Fruit fly (Drosophila melanogaster) whole organism, adult: ENCODE results near the gene Pss.

Source experiments
- CG11617 ChIP-seq: fragments of 200-800 bp; sonication (Bioruptor generic); optimal IDR thresholded peaks from 2 replicates; lab custom pipeline; 2017; ENCODE audit warnings: mild to moderate bottlenecking, missing biosample characterization, missing genetic modification reagents, missing genetic modification characterization
- CG12768 ChIP-seq: fragments of 200-800 bp; sonication (Bioruptor generic); optimal IDR thresholded peaks from 2 replicates; lab custom pipeline; 2017; ENCODE audit warnings: missing biosample characterization, missing genetic modification characterization, mild to moderate bottlenecking, moderate library complexity, missing genetic modification reagents
- CG14711 ChIP-seq: fragments of 200-800 bp; sonication (Bioruptor generic); optimal IDR thresholded peaks from 2 replicates; lab custom pipeline; 2018; ENCODE audit warnings: missing biosample characterization, mild to moderate bottlenecking, missing genetic modification characterization, moderate library complexity
- CG1620 ChIP-seq: fragments of 200-800 bp; sonication (Bioruptor generic); optimal IDR thresholded peaks from 2 replicates; lab custom pipeline; 2016; ENCODE audit warnings: missing biosample characterization, missing genetic modification characterization
- CG33017 ChIP-seq: fragments of 200-800 bp; sonication (Bioruptor generic); optimal IDR thresholded peaks from 2 replicates; lab custom pipeline; 2018; ENCODE audit warnings: missing biosample characterization, mild to moderate bottlenecking, missing genetic modification characterization, moderate library complexity
- CG5204 ChIP-seq: fragments of 200-800 bp; sonication (Bioruptor generic); optimal IDR thresholded peaks from 2 replicates; lab custom pipeline; 2016; ENCODE audit warnings: missing biosample characterization, missing genetic modification characterization
- CG7045 ChIP-seq: fragments of 200-800 bp; sonication (Bioruptor generic); optimal IDR thresholded peaks from 2 replicates; lab custom pipeline; 2017; ENCODE audit warnings: missing biosample characterization, mild to moderate bottlenecking, missing genetic modification characterization
- CG7101 ChIP-seq: fragments of 200-800 bp; sonication (Bioruptor generic); optimal IDR thresholded peaks from 2 replicates; lab custom pipeline; 2018; ENCODE audit warnings: missing biosample characterization, mild to moderate bottlenecking, missing genetic modification characterization, moderate library complexity
- Clk ChIP-seq: fragments of 200-800 bp; sonication (Bioruptor generic); optimal IDR thresholded peaks from 2 replicates; lab custom pipeline; 2017; ENCODE audit warnings: missing biosample characterization, missing genetic modification characterization
- Crg-1 ChIP-seq: fragments of 200-800 bp; sonication (Bioruptor generic); optimal IDR thresholded peaks from 2 replicates; lab custom pipeline; 2016; ENCODE audit warnings: missing biosample characterization, missing genetic modification characterization
- Hr96 ChIP-seq: fragments of 200-800 bp; sonication (Bioruptor generic); optimal IDR thresholded peaks from 2 replicates; lab custom pipeline; 2016; ENCODE audit warnings: missing biosample characterization, missing genetic modification characterization
- Mnt ChIP-seq: fragments of 200-800 bp; sonication (Bioruptor generic); optimal IDR thresholded peaks from 2 replicates; lab custom pipeline; 2016; ENCODE audit warnings: missing biosample characterization, mild to moderate bottlenecking, missing genetic modification characterization
- bab1 ChIP-seq: fragments of 200-800 bp; sonication (Bioruptor generic); optimal IDR thresholded peaks from 3 replicates; lab custom pipeline; 2019; ENCODE audit warnings: missing biosample characterization, mild to moderate bottlenecking, missing genetic modification characterization, moderate library complexity
- cic ChIP-seq: fragments of 200-800 bp; sonication (Bioruptor generic); optimal IDR thresholded peaks from 2 replicates; lab custom pipeline; 2017; ENCODE audit warnings: missing biosample characterization, mild to moderate bottlenecking, missing genetic modification characterization, moderate library complexity
- cnc ChIP-seq, 2 experiments: fragments of >200 bp; optimal IDR thresholded peaks; 2 replicates each; lab custom pipeline; 2017
- kay ChIP-seq: fragments of 200-800 bp; sonication (Bioruptor generic); peaks from one replicate; lab custom pipeline; 2016; ENCODE audit warnings: missing biosample characterization, missing genetic modification characterization, borderline replicate concordance
- ovo ChIP-seq: fragments of 200-800 bp; sonication (Bioruptor generic); optimal IDR thresholded peaks from 2 replicates; lab custom pipeline; 2016; ENCODE audit warnings: missing biosample characterization, missing genetic modification characterization
- pad ChIP-seq: fragments of 200-800 bp; sonication (Bioruptor generic); optimal IDR thresholded peaks from 3 replicates; lab custom pipeline; 2017; ENCODE audit warnings: missing biosample characterization, missing genetic modification characterization, mild to moderate bottlenecking, moderate library complexity, missing genetic modification reagents
- tj ChIP-seq: fragments of 200-800 bp; sonication (Bioruptor generic); optimal IDR thresholded peaks from 3 replicates; lab custom pipeline; 2017; ENCODE audit warnings: missing biosample characterization, mild to moderate bottlenecking, missing genetic modification characterization, moderate library complexity
- toe ChIP-seq: fragments of 200-800 bp; sonication (Bioruptor generic); optimal IDR thresholded peaks from 2 replicates; lab custom pipeline; 2016; ENCODE audit warnings: missing biosample characterization, missing genetic modification characterization

The Pss gene

DNA sequence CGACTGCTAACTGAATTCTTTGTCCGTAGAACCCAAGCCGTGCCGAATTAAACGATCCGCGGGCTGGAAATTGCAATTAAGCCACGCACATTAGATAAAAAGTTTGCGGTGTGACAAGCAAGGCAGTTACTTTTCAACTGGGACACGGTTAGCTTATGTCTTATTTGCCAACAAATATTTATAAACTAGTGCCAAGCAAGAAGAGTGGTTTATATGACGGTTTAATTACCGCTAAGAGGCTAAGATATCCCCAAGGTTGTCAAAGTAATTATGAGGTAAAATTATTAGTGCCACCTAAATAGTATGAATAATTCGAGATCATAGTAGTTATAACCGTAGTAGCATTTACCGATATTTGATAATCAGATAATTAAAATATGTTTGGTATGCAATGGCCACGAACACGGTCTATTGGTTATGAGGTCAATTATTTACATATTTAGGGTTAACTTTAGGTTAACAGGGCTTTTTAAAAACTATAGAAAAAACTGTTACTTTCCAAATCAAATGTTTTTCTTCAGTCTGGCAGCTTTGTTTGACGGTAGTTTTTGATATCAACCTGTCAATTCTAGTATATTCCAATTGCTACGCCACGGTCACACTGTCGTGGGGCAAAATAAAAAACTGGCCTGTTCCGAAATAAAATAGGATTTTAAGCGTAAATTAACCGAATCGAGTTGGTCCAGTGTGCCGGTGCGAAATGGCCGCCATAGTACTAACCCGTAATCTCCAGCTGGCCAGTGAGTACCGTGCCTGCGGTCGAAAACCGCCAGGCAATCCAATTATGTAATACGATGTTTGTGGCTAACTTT lies 31.0 kb downstream of the Pss start, which contains the start of gene ZnT77C:
Gene ZnT77C, minus strand, starts transcription at position 142 of the 812 bp plus-strand sequence.
- TF ChIP-seq cnc (optimal IDR thresholded peaks at IDR 0.05; lab: Kevin White, UChicago) (no peak), kay (GFP tag; lab: Kevin White, UChicago) (no peak), bab1 (GFP tag; lab: Kevin White, UChicago) (peak; percentile 21), CG1620 (GFP tag; lab: Kevin White, UChicago) (no peak)

DNA sequence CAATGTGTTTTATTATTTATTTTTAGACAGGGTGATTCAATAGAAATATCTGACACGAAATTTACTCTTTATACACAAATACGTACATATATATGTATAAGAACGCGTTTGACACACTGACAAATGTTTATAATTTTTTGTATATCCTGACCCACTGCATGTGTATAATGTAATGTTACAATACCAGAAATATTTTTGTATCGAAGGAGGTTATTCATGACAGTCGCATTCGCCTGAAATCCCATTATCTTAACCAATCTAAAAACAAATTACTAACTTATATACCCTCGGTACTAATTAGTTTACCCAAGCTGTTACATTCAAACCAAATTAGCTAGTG lies 31.7 kb downstream of the Pss start:
- TF ChIP-seq cnc (optimal IDR thresholded peaks at IDR 0.05; lab: Kevin White, UChicago) = no peak
- TF ChIP-seq CG5204 (GFP tag; lab: Kevin White, UChicago) = no peak
- no peak for TF ChIP-seq CG7045 (GFP tag; lab: Kevin White, UChicago)
- no peak for TF ChIP-seq Hr96 (GFP tag; lab: Kevin White, UChicago)
- no peak for TF ChIP-seq Clk (GFP tag; lab: Kevin White, UChicago)
- no peak for TF ChIP-seq CG14711 (tag; lab: Kevin White, UChicago)
- no peak for TF ChIP-seq Crg-1 (GFP tag; lab: Kevin White, UChicago)
- no peak for TF ChIP-seq CG1620 (GFP tag; lab: Kevin White, UChicago)
- TF ChIP-seq CG12768 = no peak
- TF ChIP-seq ovo (GFP tag; lab: Kevin White, UChicago) = no peak
- TF ChIP-seq CG7101 (tag; lab: Kevin White, UChicago) = no peak
- no peak for TF ChIP-seq CG33017
- TF ChIP-seq cic = no peak
- no peak for TF ChIP-seq CG11617
- no peak for TF ChIP-seq toe (GFP tag; lab: Kevin White, UChicago)
- no peak for TF ChIP-seq bab1 (GFP tag; lab: Kevin White, UChicago)
- no peak for TF ChIP-seq kay (GFP tag; lab: Kevin White, UChicago)
- TF ChIP-seq tj (GFP tag; lab: Kevin White, UChicago) = no peak
- TF ChIP-seq Mnt (GFP tag; lab: Kevin White, UChicago) = no peak

DNA sequence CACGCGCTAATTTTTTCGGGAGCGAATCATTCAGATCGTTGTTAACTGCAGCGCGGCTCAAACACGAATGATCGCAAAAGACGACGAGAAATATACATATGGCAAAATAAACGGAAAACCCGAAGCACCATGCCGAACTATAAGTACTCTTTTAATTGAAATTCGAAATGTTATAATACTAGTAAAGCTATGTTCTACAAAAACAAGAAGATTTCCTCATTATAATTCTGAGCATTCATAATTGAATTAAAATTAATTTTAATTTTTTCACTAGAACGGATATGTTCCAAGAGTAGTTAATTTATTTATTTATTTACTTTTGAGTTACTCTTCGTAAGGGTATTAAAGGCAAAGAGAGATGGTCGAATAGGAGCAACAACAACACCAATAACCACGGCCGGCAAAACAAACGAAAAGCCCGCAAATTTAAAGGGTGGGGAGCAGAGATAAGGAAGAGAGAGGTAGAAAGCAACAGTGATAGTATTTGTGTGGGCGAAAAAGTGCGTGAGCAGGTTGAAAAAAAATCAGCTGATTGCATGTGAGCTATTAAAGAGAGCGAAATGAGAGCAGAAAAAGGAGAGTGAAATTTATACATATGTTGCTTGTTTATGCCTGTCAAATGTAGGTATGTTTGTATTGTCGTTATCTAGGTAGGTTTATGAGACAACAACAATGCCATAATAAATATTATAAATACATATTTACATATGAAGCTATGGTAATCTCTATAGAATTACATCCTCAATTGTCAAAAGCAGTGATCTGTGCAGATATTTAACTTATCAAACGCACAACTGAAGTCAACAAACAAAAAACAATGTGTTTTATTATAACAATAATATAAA lies 32.3 kb downstream of the Pss start:
- peak; percentile 11 for TF ChIP-seq CG1620 (GFP tag; lab: Kevin White, UChicago)
- no peak for TF ChIP-seq Clk (GFP tag; lab: Kevin White, UChicago)
- TF ChIP-seq CG7101 (tag; lab: Kevin White, UChicago) = peak; percentile 81
- TF ChIP-seq kay (GFP tag; lab: Kevin White, UChicago) = no peak
- peak; percentile 78 for TF ChIP-seq CG14711 (tag; lab: Kevin White, UChicago)
- peak; percentile 24 for TF ChIP-seq CG5204 (GFP tag; lab: Kevin White, UChicago)
- TF ChIP-seq CG33017 = peak; percentile 76
- TF ChIP-seq toe (GFP tag; lab: Kevin White, UChicago) = no peak
- peak; percentile 16 for TF ChIP-seq Hr96 (GFP tag; lab: Kevin White, UChicago)
- TF ChIP-seq cnc (optimal IDR thresholded peaks at IDR 0.05; lab: Kevin White, UChicago) = no peak
- peak; percentile 75 for TF ChIP-seq CG11617
- TF ChIP-seq tj (GFP tag; lab: Kevin White, UChicago) = peak; percentile 63
- TF ChIP-seq bab1 (GFP tag; lab: Kevin White, UChicago) = peak; percentile 95
- no peak for TF ChIP-seq ovo (GFP tag; lab: Kevin White, UChicago)
- peak; percentile 19 for TF ChIP-seq CG7045 (GFP tag; lab: Kevin White, UChicago)
- peak; percentile 21 for TF ChIP-seq cic
- peak; percentile 10 for TF ChIP-seq Mnt (GFP tag; lab: Kevin White, UChicago)
- no peak for TF ChIP-seq Crg-1 (GFP tag; lab: Kevin White, UChicago)
- TF ChIP-seq CG12768 = peak; percentile 58
- TF ChIP-seq pad (GFP tag; lab: Kevin White, UChicago) = peak; percentile 2

DNA sequence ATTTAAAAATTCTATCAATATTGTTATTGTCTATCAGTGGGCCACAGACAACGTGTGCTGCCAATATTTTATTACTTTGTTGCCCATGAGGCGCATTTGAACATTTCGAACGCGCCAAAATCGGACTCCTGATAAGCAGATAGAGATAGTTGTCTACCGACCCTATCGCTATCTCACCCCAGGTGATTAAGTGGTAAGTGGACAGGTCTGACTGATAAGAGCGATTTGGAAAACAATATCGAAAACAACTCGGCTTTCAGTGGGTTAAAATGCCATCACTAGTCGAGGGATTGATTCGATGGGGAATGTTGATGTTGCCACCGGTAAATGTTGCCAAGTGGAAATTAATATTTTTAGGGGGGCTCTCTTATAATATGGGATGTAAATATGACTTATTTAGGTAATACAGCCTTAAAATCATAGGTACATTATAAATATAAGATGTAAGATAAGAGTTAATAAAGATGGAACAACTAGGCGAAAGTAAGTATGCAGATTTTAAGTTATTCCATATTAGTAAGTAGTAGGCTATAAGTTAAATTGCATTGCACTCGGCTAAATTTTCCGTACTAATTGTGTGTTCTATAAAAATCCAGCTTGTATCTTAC lies 34.3 kb downstream of the Pss start, which contains the start of gene ND-39:
Gene ND-39, plus strand, starts transcription at position 558 of the 608 bp plus-strand sequence.
- no peak for TF ChIP-seq cic
- no peak for TF ChIP-seq toe (GFP tag; lab: Kevin White, UChicago)
- no peak for TF ChIP-seq ovo (GFP tag; lab: Kevin White, UChicago)
- no peak for TF ChIP-seq cnc (optimal IDR thresholded peaks at IDR 0.05; lab: Kevin White, UChicago)
- TF ChIP-seq Hr96 (GFP tag; lab: Kevin White, UChicago) = no peak
- no peak for TF ChIP-seq CG14711 (tag; lab: Kevin White, UChicago)

DNA sequence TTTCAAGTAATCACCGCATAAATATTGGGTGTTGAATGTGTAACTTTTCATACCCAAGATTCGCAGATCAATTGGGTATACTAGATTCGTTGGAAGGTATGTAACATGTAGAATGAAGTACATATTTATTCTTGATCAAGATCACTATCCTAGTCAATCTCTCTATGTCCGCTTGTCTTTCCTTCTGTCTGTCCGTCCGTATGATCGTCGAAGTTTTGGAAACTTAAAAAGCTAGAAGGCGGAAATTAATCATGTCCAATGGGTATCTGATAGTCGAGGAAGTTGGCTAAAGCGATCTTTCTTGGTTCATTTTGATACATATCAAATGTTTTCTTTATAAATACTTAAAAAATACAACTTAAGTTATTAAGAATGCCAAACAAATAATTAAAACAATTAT lies 38.3 kb downstream of the Pss start:
- TF ChIP-seq Hr96 (GFP tag; lab: Kevin White, UChicago) (no peak), bab1 (GFP tag; lab: Kevin White, UChicago) (no peak), Mnt (GFP tag; lab: Kevin White, UChicago) (no peak), CG5204 (GFP tag; lab: Kevin White, UChicago) (no peak), CG7101 (tag; lab: Kevin White, UChicago) (no peak), cnc (optimal IDR thresholded peaks at IDR 0.05; lab: Kevin White, UChicago) (no peak), toe (GFP tag; lab: Kevin White, UChicago) (no peak), CG14711 (tag; lab: Kevin White, UChicago) (no peak), CG7045 (GFP tag; lab: Kevin White, UChicago) (no peak)
